Worm (Caenorhabditis elegans) whole organism, L4 larva: Measurements from ENCODE around the gene C29A12.6.

ENCODE experiments used
- F10B5.3 ChIP-seq: sonication (generic microtip); optimal IDR thresholded peaks from 2 replicates; lab custom pipeline; 2016; ENCODE audit warnings: mild to moderate bottlenecking, missing genetic modification characterization, missing compliant biosample characterization
- R02D3.7 ChIP-seq: fragments of 150-350 bp; sonication (generic microtip); optimal IDR thresholded peaks from 3 replicates; lab custom pipeline; 2014; ENCODE audit warnings: missing biosample characterization, missing genetic modification characterization
- T20F7.1 ChIP-seq: fragments of 200-800 bp; sonication (Bioruptor generic); optimal IDR thresholded peaks from 2 replicates; lab custom pipeline; 2018; ENCODE audit warnings: mild to moderate bottlenecking, missing genetic modification characterization, missing compliant biosample characterization
- T26A8.4 ChIP-seq: fragments of 200-800 bp; sonication (Bioruptor generic); IDR thresholded peaks from 2 replicates; pipeline ENCODE4 v1.3.6; 2022; ENCODE audit warnings: missing genetic modification characterization, missing compliant biosample characterization
- Y48G9A.11 ChIP-seq: fragments of 200-800 bp; sonication (Bioruptor generic); IDR thresholded peaks from 2 replicates; pipeline ENCODE4 v1.3.6; 2022; ENCODE audit warnings: missing genetic modification reagents, missing genetic modification characterization, missing compliant biosample characterization
- ZK337.2 ChIP-seq: fragments of 200-800 bp; sonication (Bioruptor generic); IDR thresholded peaks from 2 replicates; pipeline ENCODE4 v1.3.6; 2022; ENCODE audit warnings: missing genetic modification reagents, missing genetic modification characterization, missing compliant biosample characterization
- aha-1 ChIP-seq: fragments of 150-350 bp; peaks from one replicate; lab custom pipeline; 2014; ENCODE audit warnings: missing biosample characterization, missing genetic modification characterization
- aly-2 ChIP-seq: sonication (generic microtip); optimal IDR thresholded peaks from 2 replicates; lab custom pipeline; 2018; ENCODE audit warnings: missing biosample characterization, missing genetic modification characterization
- ceh-28 ChIP-seq: fragments of 150-350 bp; optimal IDR thresholded peaks from 2 replicates; lab custom pipeline; 2014; ENCODE audit warnings: missing biosample characterization, missing genetic modification reagents, missing genetic modification characterization
- cey-2 ChIP-seq: sonication (generic microtip); optimal IDR thresholded peaks from 3 replicates; lab custom pipeline; 2017; ENCODE audit warnings: missing genetic modification characterization, mild to moderate bottlenecking, missing compliant biosample characterization, antibody characterized with exemption, borderline replicate concordance; ENCODE audit not compliant: insufficient read depth
- daf-16 ChIP-seq, 3 experiments: sonication (generic microtip); optimal IDR thresholded peaks; 2 replicates each; lab custom pipeline; 2016 to 2017; ENCODE audit warnings: missing genetic modification characterization in 3 of 3, missing genetic modification reagents in 3 of 3, mild to moderate bottlenecking in 2 of 3, missing compliant biosample characterization in 2 of 3, missing biosample characterization in 1 of 3, moderate library complexity in 1 of 3
- daf-8 ChIP-seq: fragments of 200-800 bp; sonication (Bioruptor generic); IDR thresholded peaks from 2 replicates; pipeline ENCODE4 v1.3.6; 2022; ENCODE audit warnings: missing genetic modification characterization, missing compliant biosample characterization
- dmd-6 ChIP-seq: fragments of 200-800 bp; sonication (Bioruptor generic); IDR thresholded peaks from 2 replicates; pipeline ENCODE4 v1.3.6; 2022; ENCODE audit warnings: missing genetic modification reagents, missing genetic modification characterization, missing compliant biosample characterization
- dpl-1 ChIP-seq: fragments of 150-350 bp; optimal IDR thresholded peaks from 2 replicates; lab custom pipeline; 2014; ENCODE audit warnings: missing biosample characterization, missing genetic modification reagents, missing genetic modification characterization
- duxl-1 ChIP-seq: sonication (generic microtip); optimal IDR thresholded peaks from 2 replicates; lab custom pipeline; 2016; ENCODE audit warnings: mild to moderate bottlenecking, missing genetic modification characterization, moderate library complexity, missing compliant biosample characterization; ENCODE audit not compliant: poor library complexity
- fkh-10 ChIP-seq: fragments of 150-350 bp; optimal IDR thresholded peaks from 2 replicates; lab custom pipeline; 2014; ENCODE audit warnings: missing biosample characterization, missing genetic modification reagents, missing genetic modification characterization
- gei-8 ChIP-seq: fragments of 200-800 bp; sonication (Bioruptor generic); optimal IDR thresholded peaks from 2 replicates; lab custom pipeline; 2018; ENCODE audit warnings: mild to moderate bottlenecking, missing genetic modification characterization, missing compliant biosample characterization
- hlh-11 ChIP-seq: fragments of 200-800 bp; sonication (Bioruptor generic); optimal IDR thresholded peaks from 2 replicates; lab custom pipeline; 2018; ENCODE audit warnings: mild to moderate bottlenecking, missing genetic modification characterization, missing compliant biosample characterization
- hlh-30 ChIP-seq: sonication (generic microtip); optimal IDR thresholded peaks from 2 replicates; lab custom pipeline; 2017; ENCODE audit warnings: antibody characterized with exemption, mild to moderate bottlenecking, missing genetic modification characterization, missing compliant biosample characterization; ENCODE audit not compliant: insufficient read depth
- jun-1 ChIP-seq: fragments of 150-350 bp; optimal IDR thresholded peaks from 2 replicates; lab custom pipeline; 2014; ENCODE audit warnings: missing biosample characterization, missing genetic modification reagents, missing genetic modification characterization
- lin-1 ChIP-seq: fragments of 200-800 bp; sonication (Bioruptor generic); IDR thresholded peaks from 2 replicates; pipeline ENCODE4 v1.3.6; 2022; ENCODE audit warnings: missing genetic modification reagents, missing genetic modification characterization, missing compliant biosample characterization
- lin-13 ChIP-seq: fragments of 150-350 bp; optimal IDR thresholded peaks from 2 replicates; lab custom pipeline; 2014; ENCODE audit warnings: missing biosample characterization, missing genetic modification reagents, missing genetic modification characterization
- lin-15B ChIP-seq: fragments of 150-350 bp; sonication (generic microtip); optimal IDR thresholded peaks from 3 replicates; lab custom pipeline; 2014; ENCODE audit warnings: missing biosample characterization, missing genetic modification characterization
- lin-29 ChIP-seq: fragments of 200-800 bp; sonication (Bioruptor generic); IDR thresholded peaks from 2 replicates; pipeline ENCODE4 v1.3.6; 2022; ENCODE audit warnings: missing genetic modification reagents, missing genetic modification characterization, missing compliant biosample characterization
- lin-38 ChIP-seq: fragments of 200-800 bp; sonication (Bioruptor generic); IDR thresholded peaks from 2 replicates; pipeline ENCODE4 v1.3.6; 2022; ENCODE audit warnings: missing genetic modification reagents, missing genetic modification characterization, missing compliant biosample characterization
- lsy-2 ChIP-seq, 2 experiments: fragments of 150-350 bp in 1 of 2; sonication (generic microtip) in 1 of 2; optimal IDR thresholded peaks; 2 replicates each; lab custom pipeline; 2014 to 2017; ENCODE audit warnings: missing biosample characterization in 2 of 2, missing genetic modification characterization in 2 of 2
- madf-5 ChIP-seq, 2 experiments: fragments of 200-800 bp; sonication (Bioruptor generic); IDR thresholded peaks; 2 replicates each; pipeline ENCODE4 v1.3.6; 2022; ENCODE audit warnings: missing compliant biosample characterization in 2 of 2, missing genetic modification characterization in 2 of 2
- mdt-29 ChIP-seq: fragments of 200-800 bp; sonication (Bioruptor generic); IDR thresholded peaks from 2 replicates; pipeline ENCODE4 v1.3.6; 2022; ENCODE audit warnings: missing genetic modification reagents, missing genetic modification characterization, missing compliant biosample characterization
- mep-1 ChIP-seq: fragments of 150-350 bp; sonication (generic microtip); optimal IDR thresholded peaks from 3 replicates; lab custom pipeline; 2014; ENCODE audit warnings: missing biosample characterization, missing genetic modification characterization
- mes-2 ChIP-seq: sonication (generic microtip); optimal IDR thresholded peaks from 2 replicates; lab custom pipeline; 2016; ENCODE audit warnings: missing genotype, mild to moderate bottlenecking, missing genetic modification characterization, missing compliant biosample characterization; ENCODE audit not compliant: poor library complexity, severe bottlenecking
- mxl-2 ChIP-seq: fragments of 200-800 bp; sonication (Bioruptor generic); conservative IDR thresholded peaks from 2 replicates; pipeline ENCODE4 v1.3.6; 2022; ENCODE audit warnings: missing genetic modification reagents, missing genetic modification characterization, missing compliant biosample characterization
- mxl-3 ChIP-seq: fragments of 200-800 bp; sonication (Bioruptor generic); optimal IDR thresholded peaks from 2 replicates; lab custom pipeline; 2018; ENCODE audit warnings: mild to moderate bottlenecking, missing genetic modification characterization, missing compliant biosample characterization
- nhr-111 ChIP-seq: fragments of 200-800 bp; sonication (Bioruptor generic); optimal IDR thresholded peaks from 2 replicates; lab custom pipeline; 2018; ENCODE audit warnings: mild to moderate bottlenecking, missing genetic modification characterization, missing compliant biosample characterization
- nhr-237 ChIP-seq: sonication (generic microtip); optimal IDR thresholded peaks from 2 replicates; lab custom pipeline; 2017; ENCODE audit warnings: missing biosample characterization, missing genetic modification characterization
- nhr-25 ChIP-seq: sonication (generic microtip); optimal IDR thresholded peaks from 2 replicates; lab custom pipeline; 2017; ENCODE audit warnings: missing genetic modification characterization, mild to moderate bottlenecking, missing compliant biosample characterization, antibody characterized with exemption, moderate library complexity, borderline replicate concordance; ENCODE audit not compliant: insufficient read depth
- nhr-28 ChIP-seq: fragments of 150-350 bp; optimal IDR thresholded peaks from 2 replicates; lab custom pipeline; 2014; ENCODE audit warnings: missing biosample characterization, missing genetic modification characterization
- nhr-76 ChIP-seq: fragments of 150-350 bp; optimal IDR thresholded peaks from 2 replicates; lab custom pipeline; 2014; ENCODE audit warnings: missing biosample characterization, missing genetic modification characterization
- pha-4 ChIP-seq, 2 experiments: fragments of 150-350 bp in 1 of 2; fragments of 200-800 bp in 1 of 2; sonication (Bioruptor generic) in 1 of 2; IDR thresholded peaks in 1 of 2; optimal IDR thresholded peaks in 1 of 2; 2 replicates each; pipeline versions ENCODE4 v1.3.6 to Lab custom; 2014 to 2022; ENCODE audit warnings: missing genetic modification characterization in 2 of 2, missing genetic modification reagents in 2 of 2, missing biosample characterization in 1 of 2, missing compliant biosample characterization in 1 of 2
- rbr-2 ChIP-seq: sonication (generic microtip); optimal IDR thresholded peaks from 2 replicates; lab custom pipeline; 2016; ENCODE audit warnings: missing genotype, missing genetic modification characterization, missing compliant biosample characterization
- saeg-2 ChIP-seq: fragments of 200-800 bp; sonication (Bioruptor generic); IDR thresholded peaks from 2 replicates; pipeline ENCODE4 v1.3.6; 2022; ENCODE audit warnings: missing genetic modification reagents, missing genetic modification characterization, missing compliant biosample characterization
- sdz-12 ChIP-seq: fragments of 200-800 bp; sonication (Bioruptor generic); optimal IDR thresholded peaks from 2 replicates; lab custom pipeline; 2018; ENCODE audit warnings: mild to moderate bottlenecking, missing genetic modification characterization, missing compliant biosample characterization
- skn-1 ChIP-seq: fragments of 150-350 bp; optimal IDR thresholded peaks from 2 replicates; lab custom pipeline; 2014; ENCODE audit warnings: missing biosample characterization, missing genetic modification characterization
- snpc-4 ChIP-seq: fragments of 150-350 bp; optimal IDR thresholded peaks from 2 replicates; lab custom pipeline; 2014; ENCODE audit warnings: missing biosample characterization, missing genetic modification characterization
- spr-1 ChIP-seq: sonication (generic microtip); optimal IDR thresholded peaks from 2 replicates; lab custom pipeline; 2016; ENCODE audit warnings: mild to moderate bottlenecking, missing genetic modification characterization, missing compliant biosample characterization
- tag-97 ChIP-seq: fragments of 200-800 bp; sonication (Bioruptor generic); IDR thresholded peaks from 2 replicates; pipeline ENCODE4 v1.3.6; 2022; ENCODE audit warnings: missing genetic modification characterization, missing compliant biosample characterization
- tra-1 ChIP-seq: fragments of 200-800 bp; sonication (Bioruptor generic); IDR thresholded peaks from 2 replicates; pipeline ENCODE4 v1.3.6; 2022; ENCODE audit warnings: missing genetic modification reagents, missing genetic modification characterization, missing compliant biosample characterization
- unc-130 ChIP-seq: sonication (generic microtip); optimal IDR thresholded peaks from 2 replicates; lab custom pipeline; 2016; ENCODE audit warnings: missing genetic modification reagents, missing genetic modification characterization, missing compliant biosample characterization
- unc-39 ChIP-seq: sonication (generic microtip); optimal IDR thresholded peaks from 2 replicates; lab custom pipeline; 2017; ENCODE audit warnings: missing biosample characterization, missing genetic modification characterization
- zfp-2 ChIP-seq: sonication (generic microtip); optimal IDR thresholded peaks from 2 replicates; lab custom pipeline; 2016; ENCODE audit warnings: mild to moderate bottlenecking, missing genetic modification characterization, missing compliant biosample characterization
- zip-11 ChIP-seq: fragments of 200-800 bp; sonication (Bioruptor generic); IDR thresholded peaks from 2 replicates; pipeline ENCODE4 v1.3.6; 2022; ENCODE audit warnings: missing genetic modification characterization, missing compliant biosample characterization
- ztf-11 ChIP-seq: fragments of 150-350 bp; optimal IDR thresholded peaks from 2 replicates; lab custom pipeline; 2014; ENCODE audit warnings: missing biosample characterization, missing genetic modification characterization

Gene C29A12.6

DNA sequence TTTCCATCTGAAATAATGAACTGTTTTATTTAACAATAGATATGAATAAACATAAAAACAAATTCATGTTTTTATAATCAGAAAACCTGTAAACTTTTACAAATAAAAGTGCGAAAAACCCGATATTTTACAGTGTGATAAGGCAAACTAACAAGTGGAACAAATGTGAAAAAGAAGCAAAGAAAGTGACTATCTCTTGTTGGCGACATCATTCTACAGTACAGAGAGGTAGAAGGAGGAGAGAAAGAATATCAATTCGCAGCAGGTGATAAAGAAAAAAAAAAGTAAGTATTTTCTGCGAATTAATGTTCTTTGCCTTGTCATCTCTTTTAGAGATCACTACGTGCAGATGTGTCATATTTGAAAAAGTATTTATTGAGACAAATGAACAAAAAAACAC, 12.8 kb downstream of the C29A12.6 start (continued):
- TF ChIP-seq daf-8 (GFP tag; lab: Robert Waterston, UW) (no peak), fkh-10 (GFP tag; lab: Kevin White, UChicago) (no peak), nhr-76 (tag; lab: Kevin White, UChicago) (no peak), dmd-6 (GFP tag; lab: Robert Waterston, UW) (peak; percentile 74), ztf-11 (tag; lab: Kevin White, UChicago) (no peak), cey-2 (tag; lab: Kevin White, UChicago) (peak; percentile 26), hlh-30 (tag; lab: Kevin White, UChicago) (peak; percentile 23), lin-15B (tag; lab: Kevin White, UChicago) (no peak), mdt-29 (no peak), mxl-3 (GFP tag; lab: Kevin White, UChicago) (peak; percentile 23), spr-1 (tag; lab: Kevin White, UChicago) (no peak), lin-1 (no peak), Y48G9A.11 (GFP tag; lab: Robert Waterston, UW) (no peak), pha-4 (GFP tag; IDR thresholded peaks at IDR 0.05; lab: Robert Waterston, UW) (no peak), pha-4 (tag; optimal IDR thresholded peaks at IDR 0.05; lab: Kevin White, UChicago) (no peak), lsy-2 (tag; optimal IDR thresholded peaks at IDR 0.05; lab: Kevin White, UChicago) (peak in 1 of 2 experiments; percentile 43), saeg-2 (GFP tag; lab: Robert Waterston, UW) (no peak), ceh-28 (tag; lab: Kevin White, UChicago) (no peak), jun-1 (no peak), dpl-1 (GFP tag; lab: Kevin White, UChicago) (peak; percentile 4), daf-16 (GFP tag; optimal IDR thresholded peaks at IDR 0.05; lab: Kevin White, UChicago) (no peak), daf-16 (tag; optimal IDR thresholded peaks at IDR 0.05; lab: Kevin White, UChicago) (peak; percentile 63), hlh-11 (tag; lab: Kevin White, UChicago) (peak; percentile 67), F10B5.3 (tag; lab: Kevin White, UChicago) (no peak), snpc-4 (tag; lab: Kevin White, UChicago) (no peak), nhr-25 (no peak), mes-2 (tag; lab: Kevin White, UChicago) (no peak), aha-1 (peak; percentile 99), nhr-28 (tag; lab: Kevin White, UChicago) (peak; percentile 91), zfp-2 (tag; lab: Kevin White, UChicago) (no peak), nhr-237 (tag; lab: Kevin White, UChicago) (no peak), rbr-2 (no peak), ZK337.2 (no peak), R02D3.7 (no peak), nhr-111 (GFP tag; lab: Kevin White, UChicago) (no peak), gei-8 (no peak), tag-97 (no peak), lin-13 (GFP tag; lab: Kevin White, UChicago) (no peak), lin-29 (no peak), sdz-12 (GFP tag; lab: Kevin White, UChicago) (no peak), T26A8.4 (GFP tag; lab: Robert Waterston, UW) (no peak), unc-130 (GFP tag; lab: Kevin White, UChicago) (no peak), skn-1 (tag; lab: Kevin White, UChicago) (no peak), mep-1 (no peak), T20F7.1 (GFP tag; lab: Kevin White, UChicago) (no peak), madf-5 (GFP tag; IDR thresholded peaks at IDR 0.05; lab: Robert Waterston, UW) (no peak), aly-2 (tag; lab: Kevin White, UChicago) (no peak), mxl-2 (GFP tag; lab: Robert Waterston, UW) (no peak), zip-11 (no peak), lin-38 (GFP tag; lab: Robert Waterston, UW) (no peak), tra-1 (GFP tag; lab: Robert Waterston, UW) (no peak), unc-39 (tag; lab: Kevin White, UChicago) (no peak), duxl-1 (no peak)
